Worm (Caenorhabditis elegans) whole organism, young adult: ENCODE data around the gene srt-52.

ENCODE experiments used
- F23B12.7 ChIP-seq: sonication (generic microtip); optimal IDR thresholded peaks from 2 replicates; lab custom pipeline; 2017; ENCODE audit warnings: missing genetic modification characterization, mild to moderate bottlenecking, missing compliant biosample characterization, antibody characterized with exemption, moderate library complexity; ENCODE audit not compliant: insufficient read depth
- F49E8.2 ChIP-seq: sonication (generic microtip); optimal IDR thresholded peaks from 3 replicates; lab custom pipeline; 2017; ENCODE audit warnings: missing genetic modification characterization, mild to moderate bottlenecking, missing compliant biosample characterization, antibody characterized with exemption, moderate library complexity; ENCODE audit not compliant: insufficient read depth
- dpl-1 ChIP-seq: fragments of 150-350 bp; optimal IDR thresholded peaks from 2 replicates; lab custom pipeline; 2014; ENCODE audit warnings: missing biosample characterization, missing genetic modification reagents, missing genetic modification characterization
- lir-1 ChIP-seq: fragments of 200-800 bp; sonication (Bioruptor generic); conservative IDR thresholded peaks from 2 replicates; pipeline ENCODE4 v1.3.6; 2022; ENCODE audit warnings: missing genetic modification reagents, missing genetic modification characterization, missing compliant biosample characterization
- nfya-1 ChIP-seq: sonication (generic microtip); optimal IDR thresholded peaks from 2 replicates; lab custom pipeline; 2017; ENCODE audit warnings: antibody characterized with exemption, missing compliant biosample characterization, missing genetic modification characterization, borderline replicate concordance; ENCODE audit not compliant: insufficient read depth
- pbrm-1 ChIP-seq: fragments of 200-800 bp; sonication (Bioruptor generic); IDR thresholded peaks from 2 replicates; pipeline ENCODE4 v1.3.6; 2022; ENCODE audit warnings: missing genetic modification reagents, missing genetic modification characterization, missing compliant biosample characterization
- sdz-38 ChIP-seq: sonication (generic microtip); optimal IDR thresholded peaks from 2 replicates; lab custom pipeline; 2016; ENCODE audit warnings: missing genotype, missing genetic modification characterization, missing compliant biosample characterization
- snpc-4 ChIP-seq, 5 experiments: fragments of 150-350 bp in 1 of 5; sonication (generic microtip) in 4 of 5; optimal IDR thresholded peaks; 2 replicates each; lab custom pipeline; 2014 to 2018; ENCODE audit warnings: missing genetic modification characterization in 5 of 5, missing biosample characterization in 3 of 5, antibody characterized with exemption in 2 of 5, mild to moderate bottlenecking in 2 of 5, missing compliant biosample characterization in 2 of 5, missing genotype in 2 of 5, moderate library complexity in 2 of 5, missing genetic modification reagents in 1 of 5

- TF ChIP-seq lir-1 (GFP tag; lab: Robert Waterston, UW) (no peak), nfya-1 (tag; lab: Kevin White, UChicago) (no peak), dpl-1 (GFP tag; lab: Kevin White, UChicago) (no peak), sdz-38 (tag; lab: Kevin White, UChicago) (no peak), snpc-4 (GFP tag; optimal IDR thresholded peaks at IDR 0.05; lab: Kevin White, UChicago) (no peak), snpc-4 (tag; optimal IDR thresholded peaks at IDR 0.05; lab: Kevin White, UChicago) (no peak), pbrm-1 (GFP tag; lab: Robert Waterston, UW) (no peak), F23B12.7 (no peak), F49E8.2 (no peak)
Measured at ce11 chrV:20518-20917, 35.3 kb downstream of the srt-52 start, which contains the start of gene egl-8.
